Fruit fly (Drosophila melanogaster) whole organism, embryonic: ENCODE results near the gene Gr93d.
A peak's percentile ranks its signal among the peaks of the same experiment; 100 is the strongest.

Experiments used
- Asciz ChIP-seq: fragments of 200-800 bp; sonication (Bioruptor generic); optimal IDR thresholded peaks from 2 replicates; lab custom pipeline; 2017; ENCODE audit warnings: missing biosample characterization, mild to moderate bottlenecking, missing genetic modification characterization, missing genetic modification reagents
- CG1024 ChIP-seq: fragments of 200-800 bp; sonication (Bioruptor generic); IDR thresholded peaks from 2 replicates; pipeline ENCODE4 v1.3.6; 2022; ENCODE audit warnings: missing biosample characterization, missing genetic modification characterization
- CG10274 ChIP-seq: fragments of 200-800 bp; sonication (Bioruptor generic); optimal IDR thresholded peaks from 3 replicates; lab custom pipeline; 2017; ENCODE audit warnings: missing biosample characterization, mild to moderate bottlenecking, missing genetic modification characterization
- CG11696 ChIP-seq: fragments of 200-800 bp; sonication (Bioruptor generic); IDR thresholded peaks from 2 replicates; pipeline ENCODE4 v1.3.6; 2022; ENCODE audit warnings: missing biosample characterization, missing genetic modification characterization
- CG17829 ChIP-seq: fragments of 200-800 bp; optimal IDR thresholded peaks from 2 replicates; lab custom pipeline; 2019; ENCODE audit warnings: missing biosample characterization, mild to moderate bottlenecking, missing genetic modification characterization, moderate library complexity
- CG18262 ChIP-seq: fragments of 200-800 bp; optimal IDR thresholded peaks from 3 replicates; lab custom pipeline; 2019; ENCODE audit warnings: missing biosample characterization, mild to moderate bottlenecking, missing genetic modification characterization, moderate library complexity
- CG32532 ChIP-seq: fragments of 200-800 bp; sonication (Bioruptor generic); IDR thresholded peaks from 2 replicates; pipeline ENCODE4 v1.3.6; 2022; ENCODE audit warnings: missing biosample characterization, missing genetic modification characterization
- CG32772 ChIP-seq: fragments of 200-800 bp; sonication (Bioruptor generic); IDR thresholded peaks from 2 replicates; pipeline ENCODE4 v1.3.6; 2022; ENCODE audit warnings: missing biosample characterization, missing genetic modification characterization
- CG34224 ChIP-seq: fragments of 200-800 bp; sonication (Bioruptor generic); IDR thresholded peaks from 3 replicates; pipeline ENCODE4 v1.3.6; 2022; ENCODE audit warnings: missing biosample characterization, missing genetic modification characterization; ENCODE audit not compliant: partially characterized antibody
- CG5245 ChIP-seq: fragments of 200-800 bp; sonication (Bioruptor generic); optimal IDR thresholded peaks from 3 replicates; lab custom pipeline; 2016; ENCODE audit warnings: missing biosample characterization, missing genetic modification characterization
- CG7357 ChIP-seq: fragments of 200-800 bp; sonication (Bioruptor generic); IDR thresholded peaks from 3 replicates; pipeline ENCODE4 v1.3.6; 2022; ENCODE audit warnings: missing biosample characterization, missing genetic modification characterization
- CG7963 ChIP-seq: fragments of 200-800 bp; sonication (Bioruptor generic); IDR thresholded peaks from 3 replicates; pipeline ENCODE4 v1.3.6; 2022; ENCODE audit warnings: missing biosample characterization, missing genetic modification characterization; ENCODE audit not compliant: partially characterized antibody
- CkIIα-i1 ChIP-seq: fragments of 200-800 bp; sonication (Bioruptor generic); IDR thresholded peaks from 2 replicates; pipeline ENCODE4 v1.3.6; 2022; ENCODE audit warnings: missing biosample characterization, missing genetic modification characterization
- D19A ChIP-seq: fragments of 200-800 bp; optimal IDR thresholded peaks from 3 replicates; lab custom pipeline; 2019; ENCODE audit warnings: missing biosample characterization, mild to moderate bottlenecking, missing genetic modification characterization, moderate library complexity
- ERR ChIP-seq: fragments of 200-800 bp; sonication (Bioruptor generic); optimal IDR thresholded peaks from 2 replicates; lab custom pipeline; 2016; ENCODE audit warnings: missing biosample characterization, missing genetic modification characterization
- HLHmδ ChIP-seq: fragments of 200-800 bp; sonication (Bioruptor generic); optimal IDR thresholded peaks from 2 replicates; lab custom pipeline; 2018; ENCODE audit warnings: missing biosample characterization, mild to moderate bottlenecking, missing genetic modification characterization, moderate library complexity
- Hsf ChIP-seq: fragments of 200-800 bp; sonication (Bioruptor generic); optimal IDR thresholded peaks from 3 replicates; lab custom pipeline; 2016; ENCODE audit warnings: missing biosample characterization, missing genetic modification characterization
- MBD-R2 ChIP-seq: fragments of 200-800 bp; sonication (Bioruptor generic); IDR thresholded peaks from 2 replicates; pipeline ENCODE4 v1.3.6; 2022; ENCODE audit warnings: missing biosample characterization, missing genetic modification characterization
- MESR4 ChIP-seq: fragments of 200-800 bp; sonication (Bioruptor generic); optimal IDR thresholded peaks from 2 replicates; lab custom pipeline; 2018; ENCODE audit warnings: missing biosample characterization, mild to moderate bottlenecking, missing genetic modification characterization, moderate library complexity
- Mad ChIP-seq: fragments of 200-800 bp; sonication (Bioruptor generic); optimal IDR thresholded peaks from 2 replicates; lab custom pipeline; 2016; ENCODE audit warnings: missing biosample characterization, missing genetic modification characterization
- Max ChIP-seq: fragments of 200-800 bp; sonication (Bioruptor generic); optimal IDR thresholded peaks from 2 replicates; lab custom pipeline; 2016; ENCODE audit warnings: missing biosample characterization, mild to moderate bottlenecking, missing genetic modification characterization
- Nf-YB ChIP-seq: fragments of 200-800 bp; sonication (Bioruptor generic); optimal IDR thresholded peaks from 3 replicates; lab custom pipeline; 2019; ENCODE audit warnings: missing biosample characterization, mild to moderate bottlenecking, missing genetic modification characterization, moderate library complexity
- NfI ChIP-seq: fragments of 200-800 bp; sonication (Bioruptor generic); optimal IDR thresholded peaks from 3 replicates; lab custom pipeline; 2018; ENCODE audit warnings: missing biosample characterization, mild to moderate bottlenecking, missing genetic modification characterization, moderate library complexity
- Oaz ChIP-seq: fragments of 200-800 bp; sonication (Bioruptor generic); IDR thresholded peaks from 2 replicates; pipeline ENCODE4 v1.3.6; 2022; ENCODE audit warnings: missing biosample characterization, missing genetic modification characterization
- Sry-δ ChIP-seq: fragments of 200-800 bp; sonication (Bioruptor generic); optimal IDR thresholded peaks from 2 replicates; lab custom pipeline; 2016; ENCODE audit warnings: missing biosample characterization, missing genetic modification characterization
- Ssrp ChIP-seq: fragments of 200-800 bp; sonication (Bioruptor generic); optimal IDR thresholded peaks from 2 replicates; lab custom pipeline; 2018; ENCODE audit warnings: missing biosample characterization, mild to moderate bottlenecking, missing genetic modification characterization, moderate library complexity
- TFAM ChIP-seq: fragments of 200-800 bp; sonication (Bioruptor generic); optimal IDR thresholded peaks from 2 replicates; lab custom pipeline; 2017; ENCODE audit warnings: missing biosample characterization, missing genetic modification characterization, inconsistent platforms
- Vsx1 ChIP-seq: fragments of 200-800 bp; sonication (Bioruptor generic); optimal IDR thresholded peaks from 2 replicates; lab custom pipeline; 2017; ENCODE audit warnings: missing biosample characterization, mild to moderate bottlenecking, missing genetic modification characterization, missing genetic modification reagents
- chif ChIP-seq, 2 experiments: fragments of 200-800 bp; sonication (Bioruptor generic); optimal IDR thresholded peaks; 3 replicates each; lab custom pipeline; 2016; ENCODE audit warnings: missing biosample characterization in 2 of 2, missing genetic modification characterization in 2 of 2
- chn ChIP-seq: fragments of 200-800 bp; sonication (Bioruptor generic); optimal IDR thresholded peaks from 2 replicates; lab custom pipeline; 2016; ENCODE audit warnings: missing biosample characterization, missing genetic modification characterization
- danr ChIP-seq: fragments of 200-800 bp; sonication (Bioruptor generic); IDR thresholded peaks from 2 replicates; pipeline ENCODE4 v1.3.6; 2022; ENCODE audit warnings: missing biosample characterization, missing genetic modification characterization
- disco-r ChIP-seq: fragments of 200-800 bp; sonication (Bioruptor generic); optimal IDR thresholded peaks from 2 replicates; lab custom pipeline; 2016; ENCODE audit warnings: missing biosample characterization, missing genetic modification characterization
- ems ChIP-seq: fragments of 200-800 bp; sonication (Bioruptor generic); optimal IDR thresholded peaks from 3 replicates; lab custom pipeline; 2016; ENCODE audit warnings: missing biosample characterization, missing genetic modification characterization
- gfzf ChIP-seq: fragments of 200-800 bp; sonication (Bioruptor generic); optimal IDR thresholded peaks from 2 replicates; lab custom pipeline; 2016; ENCODE audit warnings: missing biosample characterization, mild to moderate bottlenecking, missing genetic modification characterization, moderate library complexity
- hth ChIP-seq: fragments of >200 bp; optimal IDR thresholded peaks from 2 replicates; lab custom pipeline; 2017; ENCODE audit warnings: inconsistent platforms
- jing ChIP-seq: fragments of 200-800 bp; sonication (Bioruptor generic); optimal IDR thresholded peaks from 2 replicates; lab custom pipeline; 2018; ENCODE audit warnings: missing biosample characterization, mild to moderate bottlenecking, missing genetic modification characterization
- oc ChIP-seq: fragments of 200-800 bp; sonication (Bioruptor generic); optimal IDR thresholded peaks from 2 replicates; lab custom pipeline; 2018; ENCODE audit warnings: missing biosample characterization, mild to moderate bottlenecking, missing genetic modification characterization, moderate library complexity
- psq ChIP-seq: fragments of 200-800 bp; sonication (Bioruptor generic); optimal IDR thresholded peaks from 2 replicates; lab custom pipeline; 2017; ENCODE audit warnings: missing biosample characterization, missing genetic modification characterization
- salm ChIP-seq: fragments of 200-800 bp; sonication (Bioruptor generic); optimal IDR thresholded peaks from 2 replicates; lab custom pipeline; 2018; ENCODE audit warnings: missing biosample characterization, mild to moderate bottlenecking, missing genetic modification characterization
- sc ChIP-seq, 3 experiments: fragments of >200 bp in 2 of 3; fragments of 200-800 bp in 1 of 3; sonication (Bioruptor generic) in 1 of 3; optimal IDR thresholded peaks; 2 replicates in 2 of 3; 3 replicates in 1 of 3; lab custom pipeline; 2017; ENCODE audit warnings: mild to moderate bottlenecking in 1 of 3, missing biosample characterization in 1 of 3, missing genetic modification characterization in 1 of 3, missing genetic modification reagents in 1 of 3
- schlank ChIP-seq: fragments of 200-800 bp; sonication (Bioruptor generic); optimal IDR thresholded peaks from 2 replicates; lab custom pipeline; 2018; ENCODE audit warnings: missing biosample characterization, mild to moderate bottlenecking, missing genetic modification characterization
- sob ChIP-seq: fragments of 200-800 bp; sonication (Bioruptor generic); IDR thresholded peaks from 2 replicates; pipeline ENCODE4 v1.3.6; 2022; ENCODE audit warnings: missing biosample characterization, missing genetic modification characterization
- sug ChIP-seq: fragments of 200-800 bp; optimal IDR thresholded peaks from 2 replicates; lab custom pipeline; 2019; ENCODE audit warnings: missing biosample characterization, mild to moderate bottlenecking, missing genetic modification characterization, moderate library complexity
- tap ChIP-seq: fragments of 200-800 bp; optimal IDR thresholded peaks from 3 replicates; lab custom pipeline; 2019; ENCODE audit warnings: missing biosample characterization, mild to moderate bottlenecking, missing genetic modification characterization, moderate library complexity
- tgo ChIP-seq: fragments of 200-800 bp; sonication (Bioruptor generic); IDR thresholded peaks from 3 replicates; pipeline ENCODE4 v1.3.6; 2022; ENCODE audit warnings: missing biosample characterization, missing genetic modification characterization
- tna ChIP-seq: fragments of 200-800 bp; sonication (Bioruptor generic); IDR thresholded peaks from 2 replicates; pipeline ENCODE4 v1.3.6; 2022; ENCODE audit warnings: missing biosample characterization, missing genetic modification characterization; ENCODE audit not compliant: partially characterized antibody
- trem ChIP-seq: fragments of 200-800 bp; optimal IDR thresholded peaks from 3 replicates; lab custom pipeline; 2019; ENCODE audit warnings: missing biosample characterization, mild to moderate bottlenecking, missing genetic modification characterization, moderate library complexity
- trh ChIP-seq: fragments of 200-800 bp; sonication (Bioruptor generic); optimal IDR thresholded peaks from 2 replicates; lab custom pipeline; 2016; ENCODE audit warnings: missing biosample characterization, missing genetic modification characterization
- wek ChIP-seq: fragments of 200-800 bp; sonication (Bioruptor generic); optimal IDR thresholded peaks from 3 replicates; lab custom pipeline; 2018; ENCODE audit warnings: missing biosample characterization, mild to moderate bottlenecking, missing genetic modification characterization, moderate library complexity

The Gr93d gene

DNA sequence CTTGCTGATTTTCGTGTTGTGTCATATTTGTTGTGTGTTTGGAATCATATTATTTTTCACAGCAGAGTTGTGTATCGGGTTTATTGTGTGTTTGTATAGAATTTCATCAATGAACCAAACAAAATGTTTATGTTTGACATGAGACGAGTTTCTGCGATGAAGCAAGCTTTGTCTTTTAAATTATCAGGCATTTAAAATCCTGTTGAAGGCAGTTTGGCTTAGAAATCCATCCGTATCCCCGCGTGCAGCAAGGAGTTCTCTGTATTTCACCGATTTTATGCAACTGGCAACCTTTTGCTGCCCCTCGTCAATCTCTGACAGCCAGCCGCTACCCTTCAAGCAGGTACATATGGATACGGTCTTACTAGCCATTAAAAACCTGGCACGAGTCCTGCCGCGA lies 21.4 kb upstream of the Gr93d start, which contains the start of the genes CG6569 and Cby:
Gene CG6569, minus strand, starts transcription at position 101 of the 400 bp plus-strand sequence.
Gene Cby, plus strand, starts transcription at position 185 of the 400 bp plus-strand sequence.
- TF ChIP-seq NfI (GFP tag; lab: Kevin White, UChicago): no peak
- no peak for TF ChIP-seq CG10274 (GFP tag; lab: Kevin White, UChicago)
- TF ChIP-seq Max (GFP tag; lab: Kevin White, UChicago): no peak
- no peak for TF ChIP-seq tap
- TF ChIP-seq Hsf (GFP tag; lab: Kevin White, UChicago): no peak
- TF ChIP-seq, all 482 proteins: peak for 0

dm6 chr3R:21864992-21865391 lies 18.5 kb upstream of the Gr93d start, which contains the start of gene lsn:
TSS of gene lsn (plus strand) at chr3R:21865168.
- TF ChIP-seq chn (GFP tag; lab: Kevin White, UChicago) (no peak), Vsx1 (peak; percentile 31), CG11696 (GFP tag; lab: Robert Waterston, UW) (no peak), Hsf (GFP tag; lab: Kevin White, UChicago) (no peak), MESR4 (GFP tag; lab: Kevin White, UChicago) (peak; percentile 61), gfzf (GFP tag; lab: Kevin White, UChicago) (no peak), trem (tag; lab: Kevin White, UChicago) (no peak), danr (GFP tag; lab: Robert Waterston, UW) (no peak), disco-r (GFP tag; lab: Kevin White, UChicago) (no peak), Mad (GFP tag; lab: Kevin White, UChicago) (no peak), Sry-δ (GFP tag; lab: Kevin White, UChicago) (no peak), Nf-YB (GFP tag; lab: Kevin White, UChicago) (peak; percentile 13), CG5245 (GFP tag; lab: Kevin White, UChicago) (no peak), HLHmδ (no peak), jing (GFP tag; lab: Kevin White, UChicago) (no peak), wek (GFP tag; lab: Kevin White, UChicago) (peak; percentile 46), CG17829 (tag; lab: Kevin White, UChicago) (peak; percentile 29), Oaz (no peak), CG34224 (GFP tag; lab: Robert Waterston, UW) (no peak; the same call in 2 of the 3 replicates), CG32532 (GFP tag; lab: Robert Waterston, UW) (no peak), chif (GFP tag; optimal IDR thresholded peaks at IDR 0.05; lab: Kevin White, UChicago) (peak in 1 of 2 experiments; percentile 1), CG1024 (GFP tag; lab: Robert Waterston, UW) (no peak), tap (no peak), CG18262 (no peak), Ssrp (no peak), oc (tag; lab: Kevin White, UChicago) (peak; percentile 8), trh (GFP tag; lab: Kevin White, UChicago) (no peak), TFAM (GFP tag; lab: Kevin White, UChicago) (no peak), schlank (tag; lab: Kevin White, UChicago) (no peak), tna (GFP tag; lab: Robert Waterston, UW) (no peak), sug (tag; lab: Kevin White, UChicago) (peak; percentile 30), psq (GFP tag; lab: Kevin White, UChicago) (no peak), ERR (no peak), ems (GFP tag; lab: Kevin White, UChicago) (no peak), salm (no peak), Asciz (no peak), CkIIα-i1 (GFP tag; lab: Robert Waterston, UW) (no peak), hth (lab: Kevin White, UChicago) (no peak), sc (optimal IDR thresholded peaks at IDR 0.05; lab: Kevin White, UChicago) (no peak), sc (GFP tag; optimal IDR thresholded peaks at IDR 0.05; lab: Kevin White, UChicago) (no peak), CG32772 (GFP tag; lab: Robert Waterston, UW) (no peak), tgo (no peak), MBD-R2 (GFP tag; lab: Robert Waterston, UW) (peak; percentile 66; the same call in 1 of the 2 replicates), CG7357 (GFP tag; lab: Robert Waterston, UW) (no peak), CG7963 (GFP tag; lab: Robert Waterston, UW) (no peak), D19A (tag; lab: Kevin White, UChicago) (no peak), sob (no peak)
